Fruit fly (Drosophila melanogaster) whole organism, embryonic: Measurements from ENCODE around the gene woc.

ENCODE experiments used
- CG10543 ChIP-seq: fragments of 200-800 bp; sonication (Bioruptor generic); optimal IDR thresholded peaks from 3 replicates; lab custom pipeline; 2017; ENCODE audit warnings: missing biosample characterization, mild to moderate bottlenecking, missing genetic modification characterization, moderate library complexity
- CG11085 ChIP-seq: fragments of 200-800 bp; sonication (Bioruptor generic); IDR thresholded peaks from 2 replicates; pipeline ENCODE4 v1.3.6; 2022; ENCODE audit warnings: missing biosample characterization, missing genetic modification characterization
- CG12219 ChIP-seq: fragments of 200-800 bp; sonication (Bioruptor generic); optimal IDR thresholded peaks from 3 replicates; lab custom pipeline; 2018; ENCODE audit warnings: missing biosample characterization, mild to moderate bottlenecking, missing genetic modification characterization
- CG12391 ChIP-seq: fragments of 200-800 bp; sonication (Bioruptor generic); optimal IDR thresholded peaks from 3 replicates; lab custom pipeline; 2018; ENCODE audit warnings: missing biosample characterization, mild to moderate bottlenecking, missing genetic modification characterization, moderate library complexity
- CG17361 ChIP-seq: fragments of 200-800 bp; sonication (Bioruptor generic); IDR thresholded peaks from 3 replicates; pipeline ENCODE4 v1.3.6; 2022; ENCODE audit warnings: missing biosample characterization, missing genetic modification characterization
- CG1832 ChIP-seq: fragments of 200-800 bp; sonication (Bioruptor generic); optimal IDR thresholded peaks from 2 replicates; lab custom pipeline; 2017; ENCODE audit warnings: missing biosample characterization, mild to moderate bottlenecking, missing genetic modification characterization, inconsistent platforms
- CG18619 ChIP-seq: fragments of 200-800 bp; sonication (Bioruptor generic); optimal IDR thresholded peaks from 3 replicates; lab custom pipeline; 2017; ENCODE audit warnings: missing biosample characterization, mild to moderate bottlenecking, missing genetic modification characterization
- CG18764 ChIP-seq: fragments of 200-800 bp; sonication (Bioruptor generic); optimal IDR thresholded peaks from 3 replicates; lab custom pipeline; 2016; ENCODE audit warnings: missing biosample characterization, missing genetic modification characterization
- CG33557 ChIP-seq: fragments of 200-800 bp; sonication (Bioruptor generic); optimal IDR thresholded peaks from 2 replicates; lab custom pipeline; 2019; ENCODE audit warnings: missing biosample characterization, mild to moderate bottlenecking, missing genetic modification characterization, moderate library complexity
- CG34422 ChIP-seq: fragments of 200-800 bp; sonication (Bioruptor generic); IDR thresholded peaks from 3 replicates; pipeline ENCODE4 v1.3.6; 2022; ENCODE audit warnings: missing biosample characterization, missing genetic modification characterization
- CG5245 ChIP-seq: fragments of 200-800 bp; sonication (Bioruptor generic); optimal IDR thresholded peaks from 3 replicates; lab custom pipeline; 2016; ENCODE audit warnings: missing biosample characterization, missing genetic modification characterization
- CG7372 ChIP-seq: fragments of 200-800 bp; sonication (Bioruptor generic); IDR thresholded peaks from 2 replicates; pipeline ENCODE4 v1.3.6; 2022; ENCODE audit warnings: missing biosample characterization, missing genetic modification characterization
- CG7839 ChIP-seq: fragments of 200-800 bp; sonication (Bioruptor generic); optimal IDR thresholded peaks from 3 replicates; lab custom pipeline; 2018; ENCODE audit warnings: missing biosample characterization, mild to moderate bottlenecking, missing genetic modification characterization, moderate library complexity
- CG8281 ChIP-seq: fragments of 200-800 bp; sonication (Bioruptor generic); optimal IDR thresholded peaks from 2 replicates; lab custom pipeline; 2018; ENCODE audit warnings: missing biosample characterization, mild to moderate bottlenecking, missing genetic modification characterization, moderate library complexity
- D ChIP-seq, 2 experiments: fragments of 200-800 bp in 1 of 2; fragments of >200 bp in 1 of 2; sonication (Bioruptor generic) in 1 of 2; optimal IDR thresholded peaks; 2 replicates in 1 of 2; 3 replicates in 1 of 2; lab custom pipeline; 2017; ENCODE audit warnings: mild to moderate bottlenecking in 1 of 2, missing biosample characterization in 1 of 2, missing genetic modification characterization in 1 of 2, missing genetic modification reagents in 1 of 2
- D19A ChIP-seq: fragments of 200-800 bp; optimal IDR thresholded peaks from 3 replicates; lab custom pipeline; 2019; ENCODE audit warnings: missing biosample characterization, mild to moderate bottlenecking, missing genetic modification characterization, moderate library complexity
- Dek ChIP-seq: fragments of 200-800 bp; sonication (Bioruptor generic); optimal IDR thresholded peaks from 3 replicates; lab custom pipeline; 2019; ENCODE audit warnings: missing biosample characterization, mild to moderate bottlenecking, missing genetic modification characterization, moderate library complexity
- Eip74EF ChIP-seq, 2 experiments: fragments of 200-800 bp in 1 of 2; fragments of >200 bp in 1 of 2; sonication (Bioruptor generic) in 1 of 2; optimal IDR thresholded peaks; 2 replicates each; lab custom pipeline; 2017 to 2019; ENCODE audit warnings: missing biosample characterization in 2 of 2, missing genetic modification characterization in 2 of 2, mild to moderate bottlenecking in 1 of 2, moderate library complexity in 1 of 2
- Fer3 ChIP-seq: fragments of 200-800 bp; sonication (Bioruptor generic); optimal IDR thresholded peaks from 2 replicates; lab custom pipeline; 2018; ENCODE audit warnings: missing biosample characterization, mild to moderate bottlenecking, missing genetic modification characterization, moderate library complexity
- Hr51 ChIP-seq, 2 experiments: fragments of 200-800 bp; sonication (Bioruptor generic); optimal IDR thresholded peaks; 2 replicates in 1 of 2; 3 replicates in 1 of 2; lab custom pipeline; 2016 to 2018; ENCODE audit warnings: missing biosample characterization in 2 of 2, missing genetic modification characterization in 2 of 2, mild to moderate bottlenecking in 1 of 2, moderate library complexity in 1 of 2
- MESR4 ChIP-seq: fragments of 200-800 bp; sonication (Bioruptor generic); optimal IDR thresholded peaks from 2 replicates; lab custom pipeline; 2018; ENCODE audit warnings: missing biosample characterization, mild to moderate bottlenecking, missing genetic modification characterization, moderate library complexity
- Optix ChIP-seq: fragments of 200-800 bp; sonication (Bioruptor generic); IDR thresholded peaks from 3 replicates; pipeline ENCODE4 v1.3.6; 2022; ENCODE audit warnings: missing biosample characterization, missing genetic modification characterization
- Sin3A ChIP-seq: fragments of >200 bp; optimal IDR thresholded peaks from 2 replicates; lab custom pipeline; 2018
- Sox102F ChIP-seq: fragments of 200-800 bp; sonication (Bioruptor generic); optimal IDR thresholded peaks from 2 replicates; lab custom pipeline; 2018; ENCODE audit warnings: missing biosample characterization, mild to moderate bottlenecking, missing genetic modification characterization, moderate library complexity
- Sry-β ChIP-seq: fragments of 200-800 bp; sonication (Bioruptor generic); optimal IDR thresholded peaks from 2 replicates; lab custom pipeline; 2018; ENCODE audit warnings: missing biosample characterization, mild to moderate bottlenecking, missing genetic modification characterization, moderate library complexity
- Trl ChIP-seq, 3 experiments: fragments of >200 bp in 2 of 3; fragments of 200-800 bp in 1 of 3; sonication (Bioruptor generic) in 1 of 3; optimal IDR thresholded peaks; 2 replicates in 1 of 3; 3 replicates in 2 of 3; lab custom pipeline; 2016 to 2017; ENCODE audit warnings: missing biosample characterization in 1 of 3, missing genetic modification characterization in 1 of 3
- Usf ChIP-seq: fragments of 200-800 bp; sonication (Bioruptor generic); optimal IDR thresholded peaks from 2 replicates; lab custom pipeline; 2017; ENCODE audit warnings: missing genotype, missing biosample characterization, missing genetic modification characterization
- abd-A ChIP-seq: fragments of 200-800 bp; sonication (Bioruptor generic); optimal IDR thresholded peaks from 3 replicates; lab custom pipeline; 2019; ENCODE audit warnings: missing biosample characterization, mild to moderate bottlenecking, missing genetic modification characterization, moderate library complexity
- bigmax ChIP-seq: fragments of 200-800 bp; sonication (Bioruptor generic); optimal IDR thresholded peaks from 2 replicates; lab custom pipeline; 2018; ENCODE audit warnings: missing biosample characterization, mild to moderate bottlenecking, missing genetic modification characterization
- cas ChIP-seq: fragments of 200-800 bp; sonication (Bioruptor generic); IDR thresholded peaks from 2 replicates; pipeline ENCODE4 v1.3.6; 2022; ENCODE audit warnings: missing biosample characterization, missing genetic modification characterization
- chinmo ChIP-seq: fragments of 200-800 bp; sonication (Bioruptor generic); IDR thresholded peaks from 4 replicates; pipeline ENCODE4 v1.3.6; 2022; ENCODE audit warnings: missing biosample characterization, missing genetic modification characterization; ENCODE audit not compliant: partially characterized antibody
- crc ChIP-seq: fragments of 200-800 bp; sonication (Bioruptor generic); optimal IDR thresholded peaks from 2 replicates; lab custom pipeline; 2016; ENCODE audit warnings: missing biosample characterization, missing genetic modification characterization
- emc ChIP-seq: fragments of 200-800 bp; sonication (Bioruptor generic); optimal IDR thresholded peaks from 2 replicates; lab custom pipeline; 2016; ENCODE audit warnings: missing biosample characterization, missing genetic modification characterization
- eve ChIP-seq, 2 experiments: fragments of >200 bp; optimal IDR thresholded peaks; 2 replicates each; lab custom pipeline; 2017; ENCODE audit warnings: missing biosample characterization in 2 of 2, missing genetic modification characterization in 2 of 2
- exex ChIP-seq: fragments of 200-800 bp; sonication (Bioruptor generic); optimal IDR thresholded peaks from 4 replicates; lab custom pipeline; 2018; ENCODE audit warnings: missing biosample characterization, mild to moderate bottlenecking, missing genetic modification characterization, moderate library complexity
- fu2 ChIP-seq: fragments of 200-800 bp; sonication (Bioruptor generic); optimal IDR thresholded peaks from 2 replicates; lab custom pipeline; 2016; ENCODE audit warnings: missing biosample characterization, missing genetic modification characterization
- gcm2 ChIP-seq: fragments of 200-800 bp; sonication (Bioruptor generic); optimal IDR thresholded peaks from 2 replicates; lab custom pipeline; 2016; ENCODE audit warnings: missing biosample characterization, missing genetic modification characterization
- gro ChIP-seq: fragments of 200-800 bp; sonication (Bioruptor generic); optimal IDR thresholded peaks from 2 replicates; lab custom pipeline; 2016; ENCODE audit warnings: missing biosample characterization, missing genetic modification characterization
- ken ChIP-seq: fragments of 200-800 bp; sonication (Bioruptor generic); IDR thresholded peaks from 3 replicates; pipeline ENCODE4 v1.3.6; 2022; ENCODE audit warnings: missing biosample characterization, missing genetic modification characterization
- pan ChIP-seq, 4 experiments: fragments of >200 bp in 3 of 4; fragments of 200-800 bp in 1 of 4; sonication (Bioruptor generic) in 1 of 4; optimal IDR thresholded peaks in 3 of 4; IDR thresholded peaks in 1 of 4; 2 replicates each; pipeline versions ENCODE4 v1.3.6 to Lab custom; 2017 to 2022; ENCODE audit warnings: missing biosample characterization in 2 of 4, missing genetic modification characterization in 2 of 4, mixed read lengths in 1 of 4
- pnt ChIP-seq: fragments of 200-800 bp; sonication (Bioruptor generic); optimal IDR thresholded peaks from 3 replicates; lab custom pipeline; 2016; ENCODE audit warnings: missing biosample characterization, missing genetic modification characterization
- pum ChIP-seq: fragments of 200-800 bp; sonication (Bioruptor generic); optimal IDR thresholded peaks from 2 replicates; lab custom pipeline; 2016; ENCODE audit warnings: missing biosample characterization, missing genetic modification characterization
- sima ChIP-seq: fragments of 200-800 bp; sonication (Bioruptor generic); optimal IDR thresholded peaks from 2 replicates; lab custom pipeline; 2016; ENCODE audit warnings: missing biosample characterization, missing genetic modification characterization
- tna ChIP-seq: fragments of 200-800 bp; sonication (Bioruptor generic); IDR thresholded peaks from 2 replicates; pipeline ENCODE4 v1.3.6; 2022; ENCODE audit warnings: missing biosample characterization, missing genetic modification characterization; ENCODE audit not compliant: partially characterized antibody
- zfh1 ChIP-seq: fragments of 200-800 bp; sonication (Bioruptor generic); IDR thresholded peaks from 3 replicates; pipeline ENCODE4 v1.3.6; 2022; ENCODE audit warnings: missing biosample characterization, missing genetic modification characterization

woc gene

DNA sequence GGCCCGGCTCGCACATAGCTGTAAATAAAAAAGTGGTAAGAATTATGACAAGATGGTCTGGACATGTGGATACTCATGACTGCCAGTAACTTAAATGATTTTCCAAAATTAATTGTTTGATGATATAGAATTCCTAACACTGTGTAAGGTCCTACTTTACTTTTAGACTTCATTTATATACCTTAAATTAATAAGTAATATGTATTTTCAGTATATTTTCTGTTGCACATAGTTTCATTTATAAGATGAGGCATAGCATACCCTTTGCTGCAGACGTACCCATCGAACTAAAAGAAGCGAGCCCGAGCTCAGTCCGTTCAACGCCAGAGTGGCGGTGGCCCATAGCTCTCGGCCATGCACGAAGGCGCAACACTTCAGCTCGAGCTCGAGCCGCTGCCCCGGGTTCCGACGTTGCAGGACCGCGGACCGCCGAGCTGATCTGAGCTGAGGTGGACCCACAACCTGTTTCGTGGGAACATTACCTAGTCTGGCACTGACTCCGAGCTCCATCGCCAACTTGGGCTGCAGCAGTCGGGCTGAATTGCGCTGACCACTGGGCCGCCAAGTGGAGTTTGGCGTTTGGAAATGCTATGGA lies 46.3 kb downstream of the woc start (continued):
- TF ChIP-seq emc (GFP tag; lab: Kevin White, UChicago) (no peak), CG33557 (no peak), Sox102F (no peak), pum (GFP tag; lab: Kevin White, UChicago) (no peak), sima (GFP tag; lab: Kevin White, UChicago) (no peak), zfh1 (GFP tag; lab: Robert Waterston, UW) (no peak), crc (GFP tag; lab: Kevin White, UChicago) (no peak), bigmax (GFP tag; lab: Kevin White, UChicago) (no peak), Eip74EF (GFP tag; optimal IDR thresholded peaks at IDR 0.05; lab: Kevin White, UChicago) (no peak), pnt (GFP tag; lab: Kevin White, UChicago) (no peak), CG10543 (no peak), Usf (GFP tag; lab: Kevin White, UChicago) (no peak), exex (tag; lab: Kevin White, UChicago) (no peak), pan (optimal IDR thresholded peaks at IDR 0.05; lab: Kevin White, UChicago) (no peak), pan (GFP tag; optimal IDR thresholded peaks at IDR 0.05 in 1 of 2, IDR thresholded peaks at IDR 0.05 in 1 of 2) (peak in 1 of 2 experiments; percentile 41), CG8281 (tag; lab: Kevin White, UChicago) (no peak)

DNA sequence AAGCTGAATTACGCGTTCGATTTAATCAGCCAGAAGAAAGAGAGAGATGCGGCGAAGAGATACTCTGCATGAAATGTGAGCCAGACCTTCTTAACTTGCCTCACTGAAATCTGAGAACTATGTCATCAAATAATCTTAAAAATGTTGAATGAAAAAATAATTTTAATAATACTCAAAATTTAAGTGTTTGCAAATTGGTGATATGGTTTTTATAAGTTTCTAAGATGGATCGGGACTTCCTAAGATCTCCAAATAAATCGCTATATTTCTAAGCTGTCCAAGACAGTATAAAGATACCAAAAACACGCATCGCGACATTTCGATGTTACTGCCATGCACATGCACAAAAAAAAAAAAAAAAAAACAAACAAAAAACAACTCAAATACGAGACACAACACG lies 48.9 kb downstream of the woc start:
- TF ChIP-seq cas (no peak), D19A (tag; lab: Kevin White, UChicago) (peak; percentile 3)

DNA sequence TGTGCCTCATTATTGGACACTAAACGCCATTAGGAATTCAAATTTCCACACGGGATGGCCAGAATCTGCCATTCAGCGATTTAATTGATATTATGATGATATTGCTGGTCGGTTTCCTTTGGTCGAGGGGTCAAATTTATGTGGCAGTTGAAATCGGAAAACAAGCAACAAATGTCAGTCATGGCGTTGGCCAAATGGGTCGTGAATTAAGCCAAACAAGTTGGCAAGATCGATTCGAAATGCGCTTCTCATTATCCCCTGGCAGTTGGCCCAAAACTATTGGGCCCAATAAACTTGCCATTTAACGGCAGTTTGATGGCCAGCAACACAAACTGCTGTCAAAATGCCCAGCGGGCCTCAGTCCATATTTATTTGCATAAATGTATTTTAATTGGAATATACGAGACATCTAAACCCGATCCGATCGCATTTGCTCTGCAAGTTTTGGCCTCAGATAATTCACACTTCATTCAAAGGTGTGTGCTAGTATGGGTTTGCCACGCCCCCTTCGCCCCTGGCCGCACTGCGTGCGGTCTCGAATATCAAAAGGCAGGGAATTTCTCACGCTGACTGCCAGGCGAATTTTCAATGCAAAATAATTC lies 50.8 kb downstream of the woc start:
- no peak for TF ChIP-seq fu2 (GFP tag; lab: Kevin White, UChicago)
- TF ChIP-seq CG1832 (GFP tag; lab: Kevin White, UChicago): no peak
- no peak for TF ChIP-seq Sry-β
- no peak for TF ChIP-seq Fer3 (tag; lab: Kevin White, UChicago)
- no peak for TF ChIP-seq gcm2 (GFP tag; lab: Kevin White, UChicago)
- peak; percentile 96 for TF ChIP-seq abd-A (tag; lab: Kevin White, UChicago)
- TF ChIP-seq CG5245 (GFP tag; lab: Kevin White, UChicago): no peak
- no peak for TF ChIP-seq CG18764
- TF ChIP-seq CG7839 (tag; lab: Kevin White, UChicago): no peak
- no peak for TF ChIP-seq tna (GFP tag; lab: Robert Waterston, UW)
- peak; percentile 28 for TF ChIP-seq gro
- TF ChIP-seq Sin3A: no peak
- no peak for TF ChIP-seq CG17361 (GFP tag; lab: Robert Waterston, UW)
- TF ChIP-seq MESR4: no peak
- no peak for TF ChIP-seq CG12391 (tag; lab: Kevin White, UChicago)
- TF ChIP-seq pnt (GFP tag; lab: Kevin White, UChicago): no peak
- TF ChIP-seq Hr51 (GFP tag; optimal IDR thresholded peaks at IDR 0.05; lab: Kevin White, UChicago): no peak
- TF ChIP-seq CG7372: no peak
- TF ChIP-seq Optix (GFP tag; lab: Robert Waterston, UW): no peak
- TF ChIP-seq Trl (optimal IDR thresholded peaks at IDR 0.05; lab: Kevin White, UChicago): no peak
- no peak for TF ChIP-seq Trl (GFP tag; optimal IDR thresholded peaks at IDR 0.05; lab: Kevin White, UChicago)
- TF ChIP-seq CG18619 (GFP tag; lab: Kevin White, UChicago): no peak
- no peak for TF ChIP-seq ken (GFP tag; lab: Robert Waterston, UW)
- no peak for TF ChIP-seq Dek (tag; lab: Kevin White, UChicago)
- TF ChIP-seq CG11085: no peak
- TF ChIP-seq CG34422 (GFP tag; lab: Robert Waterston, UW): no peak
- no peak for TF ChIP-seq D (optimal IDR thresholded peaks at IDR 0.05; lab: Kevin White, UChicago)
- TF ChIP-seq D (GFP tag; optimal IDR thresholded peaks at IDR 0.05; lab: Kevin White, UChicago): no peak
- TF ChIP-seq chinmo (GFP tag; lab: Robert Waterston, UW): 0 out of 4 replicates have a peak, but pooled peaks have one; percentile 62
- no peak for TF ChIP-seq sima (GFP tag; lab: Kevin White, UChicago)
- no peak for TF ChIP-seq eve (GFP tag; optimal IDR thresholded peaks at IDR 0.05; lab: Kevin White, UChicago)
- TF ChIP-seq CG12219 (GFP tag; lab: Kevin White, UChicago): no peak
